Worm (Caenorhabditis elegans): ENCODE results near the gene F33G12.6.

The F33G12.6 gene

ce11 chrII:5036128-5036527 is 13.6 kb upstream of the F33G12.6 start, which contains the start of gene lrr-1:
Gene lrr-1 (minus strand): TSS chrII:5036439.
- no peak for TF ChIP-seq nhr-76 (tag; optimal IDR thresholded peaks at IDR 0.05)
- no peak for TF ChIP-seq efl-1 (optimal IDR thresholded peaks at IDR 0.05)
- peak in 1 of 2 experiments; percentile 53 for TF ChIP-seq efl-1 (GFP tag; optimal IDR thresholded peaks at IDR 0.05 in 1 of 2)

- TF ChIP-seq ceh-90 (tag; optimal IDR thresholded peaks at IDR 0.05) (no peak), snu-23 (GFP tag; optimal IDR thresholded peaks at IDR 0.05) (no peak), ztf-11 (tag; optimal IDR thresholded peaks at IDR 0.05) (no peak), rnt-1 (tag; optimal IDR thresholded peaks at IDR 0.05) (no peak), mep-1 (tag; optimal IDR thresholded peaks at IDR 0.05) (peak; percentile 29), F16B12.6 (tag; optimal IDR thresholded peaks at IDR 0.05) (peak; percentile 79), egl-13 (tag; optimal IDR thresholded peaks at IDR 0.05) (no peak), dpl-1 (GFP tag; optimal IDR thresholded peaks at IDR 0.05) (peak in 1 of 3 experiments; percentile 42), pax-3 (tag; optimal IDR thresholded peaks at IDR 0.05) (no peak), hpl-2 (GFP tag; optimal IDR thresholded peaks at IDR 0.05) (no peak), lsy-2 (tag; optimal IDR thresholded peaks at IDR 0.05) (peak; percentile 6 to 31), blmp-1 (tag; optimal IDR thresholded peaks at IDR 0.05) (peak; percentile 20), efl-1 (optimal IDR thresholded peaks at IDR 0.05) (peak; percentile 10 to 33), efl-1 (GFP tag; optimal IDR thresholded peaks at IDR 0.05 in 1 of 2) (peak; percentile 38 to 84), lin-35 (GFP tag; optimal IDR thresholded peaks at IDR 0.05) (peak in 1 of 2 experiments; percentile 55), xbp-1 (tag; optimal IDR thresholded peaks at IDR 0.05) (no peak)
Observed at ce11 chrII:5039912-5040311, 9.8 kb upstream of the F33G12.6 start, which contains the start of gene golg-2. Gene golg-2 (minus strand): TSS chrII:5040091.

ce11 chrII:5040631-5041156 is 9.0 kb upstream of the F33G12.6 start, which contains the start of gene F33G12.7:
Gene F33G12.7 (minus strand): TSS chrII:5040681.
- TF ChIP-seq lsy-2 (tag; optimal IDR thresholded peaks at IDR 0.05) (peak in 1 of 2 experiments; percentile 43), dpl-1 (GFP tag; optimal IDR thresholded peaks at IDR 0.05) (peak in 2 of 3 experiments; percentile 16 to 59), nhr-85 (tag) (no peak), ets-5 (GFP tag; IDR thresholded peaks at IDR 0.05) (no peak), lin-35 (GFP tag; optimal IDR thresholded peaks at IDR 0.05) (peak in 1 of 2 experiments; percentile 50), efl-1 (optimal IDR thresholded peaks at IDR 0.05) (peak in 1 of 2 experiments; percentile 22), efl-1 (GFP tag; optimal IDR thresholded peaks at IDR 0.05 in 1 of 2) (peak; percentile 46 to 84)

ce11 chrII:5042381-5042930 is 7.3 kb upstream of the F33G12.6 start:
- TF ChIP-seq efl-1 (optimal IDR thresholded peaks at IDR 0.05): no peak
- peak in 1 of 2 experiments; percentile 62 for TF ChIP-seq efl-1 (GFP tag; optimal IDR thresholded peaks at IDR 0.05 in 1 of 2)
- no peak for TF ChIP-seq hlh-4 (tag; optimal IDR thresholded peaks at IDR 0.05)
- peak; percentile 14 for TF ChIP-seq nhr-71 (tag; optimal IDR thresholded peaks at IDR 0.05)
- TF ChIP-seq lsy-2 (tag; optimal IDR thresholded peaks at IDR 0.05): peak in 1 of 2 experiments; percentile 28
- TF ChIP-seq nhr-47 (tag; optimal IDR thresholded peaks at IDR 0.05): no peak
- no peak for TF ChIP-seq sox-4 (tag; optimal IDR thresholded peaks at IDR 0.05)
- peak; percentile 63 for TF ChIP-seq fkh-10 (GFP tag; optimal IDR thresholded peaks at IDR 0.05)
- peak; percentile 8 for TF ChIP-seq snu-23 (GFP tag; optimal IDR thresholded peaks at IDR 0.05)
- peak; percentile 36 for TF ChIP-seq fkh-8 (tag; optimal IDR thresholded peaks at IDR 0.05)
- TF ChIP-seq mep-1 (tag; optimal IDR thresholded peaks at IDR 0.05): peak; percentile 8
- peak; percentile 78 for TF ChIP-seq lin-14 (GFP tag; optimal IDR thresholded peaks at IDR 0.05)
- TF ChIP-seq ceh-82 (tag; optimal IDR thresholded peaks at IDR 0.05): peak in 1 of 3 experiments; percentile 47
- TF ChIP-seq unc-86 (tag; optimal IDR thresholded peaks at IDR 0.05): peak; percentile 57

- TF ChIP-seq lin-14 (GFP tag; optimal IDR thresholded peaks at IDR 0.05) (peak; percentile 58), dsc-1 (tag; optimal IDR thresholded peaks at IDR 0.05) (no peak), mef-2 (tag; optimal IDR thresholded peaks at IDR 0.05) (no peak), ztf-4 (tag; optimal IDR thresholded peaks at IDR 0.05) (no peak), fkh-10 (GFP tag; optimal IDR thresholded peaks at IDR 0.05) (peak; percentile 87)
Observed at ce11 chrII:5046209-5047200, 3.2 kb upstream of the F33G12.6 start.

All from whole organism, L1 larva.